Worm (Caenorhabditis elegans): ENCODE measurements around the gene srz-69.

The srz-69 gene

ce11 chrIV:3515412-3516046 is 38.5 kb upstream of the srz-69 start:
- peak; percentile 54; the same call in 1 of the 2 replicates for TF ChIP-seq ztf-29 (GFP tag; IDR thresholded peaks at IDR 0.05)
- TF ChIP-seq med-1 (GFP tag; optimal IDR thresholded peaks at IDR 0.05; ENCODE audit: insufficient read depth) = no peak
- TF ChIP-seq ref-1 (GFP tag; conservative IDR thresholded peaks at IDR 0.05) = no peak
- no peak for TF ChIP-seq ztf-23 (GFP tag; IDR thresholded peaks at IDR 0.05)
- TF ChIP-seq klf-2 (GFP tag; conservative IDR thresholded peaks at IDR 0.05) = no peak
- TF ChIP-seq flt-1 (GFP tag; IDR thresholded peaks at IDR 0.05) = no peak
- TF ChIP-seq T22C8.4 (GFP tag; IDR thresholded peaks at IDR 0.05) = peak; percentile 89
- TF ChIP-seq cog-1 (tag; optimal IDR thresholded peaks at IDR 0.05) = peak; percentile 22
- no peak for TF ChIP-seq tab-1 (GFP tag; IDR thresholded peaks at IDR 0.05)

ce11 chrIV:3514467-3514866 is 37.4 kb upstream of the srz-69 start, which contains the start of gene tsg-101:
Gene tsg-101 (minus strand): TSS chrIV:3514567.
- no peak for TF ChIP-seq tab-1 (GFP tag; IDR thresholded peaks at IDR 0.05)
- no peak for TF ChIP-seq ztf-29 (GFP tag; IDR thresholded peaks at IDR 0.05)
- no peak for TF ChIP-seq cog-1 (tag; optimal IDR thresholded peaks at IDR 0.05)
- TF ChIP-seq med-1 (GFP tag; optimal IDR thresholded peaks at IDR 0.05; ENCODE audit: insufficient read depth) = no peak
- no peak for TF ChIP-seq ztf-23 (GFP tag; IDR thresholded peaks at IDR 0.05)
- no peak for TF ChIP-seq ref-1 (GFP tag; conservative IDR thresholded peaks at IDR 0.05)
- no peak for TF ChIP-seq klf-2 (GFP tag; conservative IDR thresholded peaks at IDR 0.05)
- TF ChIP-seq flt-1 (GFP tag; IDR thresholded peaks at IDR 0.05) = no peak
- no peak for TF ChIP-seq T22C8.4 (GFP tag; IDR thresholded peaks at IDR 0.05)

ce11 chrIV:3509477-3510063 is 32.5 kb upstream of the srz-69 start, which contains the start of gene ced-10:
Gene ced-10 (minus strand): TSS chrIV:3509527.
- TF ChIP-seq ztf-29 (GFP tag; IDR thresholded peaks at IDR 0.05) = no peak
- TF ChIP-seq ref-1 (GFP tag; conservative IDR thresholded peaks at IDR 0.05) = no peak
- no peak for TF ChIP-seq ztf-23 (GFP tag; IDR thresholded peaks at IDR 0.05)
- no peak for TF ChIP-seq tab-1 (GFP tag; IDR thresholded peaks at IDR 0.05)
- TF ChIP-seq med-1 (GFP tag; optimal IDR thresholded peaks at IDR 0.05; ENCODE audit: insufficient read depth) = no peak
- TF ChIP-seq klf-2 (GFP tag; conservative IDR thresholded peaks at IDR 0.05) = no peak
- no peak for TF ChIP-seq flt-1 (GFP tag; IDR thresholded peaks at IDR 0.05)
- no peak for TF ChIP-seq T22C8.4 (GFP tag; IDR thresholded peaks at IDR 0.05)
- no peak for TF ChIP-seq cog-1 (tag; optimal IDR thresholded peaks at IDR 0.05)

ce11 chrIV:3505940-3506339 is 28.9 kb upstream of the srz-69 start:
- TF ChIP-seq tab-1 (GFP tag; IDR thresholded peaks at IDR 0.05) (no peak), ref-1 (GFP tag; conservative IDR thresholded peaks at IDR 0.05) (0 out of 2 replicates have a peak, but pooled peaks have one; percentile 19), flt-1 (GFP tag; IDR thresholded peaks at IDR 0.05) (peak; percentile 28; the same call in 1 of the 2 replicates), klf-2 (GFP tag; conservative IDR thresholded peaks at IDR 0.05) (no peak)

ce11 chrIV:3504144-3504543 is 27.1 kb upstream of the srz-69 start, which contains the start of gene srz-83:
Gene srz-83 (plus strand): TSS chrIV:3504444.
- TF ChIP-seq flt-1 (GFP tag; IDR thresholded peaks at IDR 0.05) = no peak
- no peak for TF ChIP-seq klf-2 (GFP tag; conservative IDR thresholded peaks at IDR 0.05)
- no peak for TF ChIP-seq med-1 (GFP tag; optimal IDR thresholded peaks at IDR 0.05; ENCODE audit: insufficient read depth)
- TF ChIP-seq ztf-29 (GFP tag; IDR thresholded peaks at IDR 0.05) = no peak
- no peak for TF ChIP-seq ztf-23 (GFP tag; IDR thresholded peaks at IDR 0.05)
- no peak for TF ChIP-seq ref-1 (GFP tag; conservative IDR thresholded peaks at IDR 0.05)

- TF ChIP-seq med-1 (GFP tag; optimal IDR thresholded peaks at IDR 0.05; ENCODE audit: insufficient read depth) (no peak), ztf-29 (GFP tag; IDR thresholded peaks at IDR 0.05) (no peak), ztf-23 (GFP tag; IDR thresholded peaks at IDR 0.05) (no peak)
These were observed 25.1 kb upstream of the srz-69 start for ce11 chrIV:3501981-3502736.

ce11 chrIV:3497909-3498308 is 20.9 kb upstream of the srz-69 start, which contains the start of gene ceh-53:
Gene ceh-53 (plus strand): TSS chrIV:3498209.
- TF ChIP-seq ref-1 (GFP tag; conservative IDR thresholded peaks at IDR 0.05) = no peak
- TF ChIP-seq med-1 (GFP tag; optimal IDR thresholded peaks at IDR 0.05; ENCODE audit: insufficient read depth) = no peak
- no peak for TF ChIP-seq ztf-29 (GFP tag; IDR thresholded peaks at IDR 0.05)

- TF ChIP-seq flt-1 (GFP tag; IDR thresholded peaks at IDR 0.05) = no peak
- no peak for TF ChIP-seq T22C8.4 (GFP tag; IDR thresholded peaks at IDR 0.05)
- no peak for TF ChIP-seq tab-1 (GFP tag; IDR thresholded peaks at IDR 0.05)
- TF ChIP-seq ztf-23 (GFP tag; IDR thresholded peaks at IDR 0.05) = no peak
- no peak for TF ChIP-seq ztf-29 (GFP tag; IDR thresholded peaks at IDR 0.05)
- TF ChIP-seq cog-1 (tag; optimal IDR thresholded peaks at IDR 0.05) = no peak
- TF ChIP-seq ref-1 (GFP tag; conservative IDR thresholded peaks at IDR 0.05) = no peak
- TF ChIP-seq klf-2 (GFP tag; conservative IDR thresholded peaks at IDR 0.05) = no peak
- no peak for TF ChIP-seq med-1 (GFP tag; optimal IDR thresholded peaks at IDR 0.05; ENCODE audit: insufficient read depth)
These were observed 19.3 kb upstream of the srz-69 start, which contains the start of gene C09G12.17 for ce11 chrIV:3496358-3496757. Gene C09G12.17 (minus strand): TSS chrIV:3496458.

- TF ChIP-seq ztf-23 (GFP tag; IDR thresholded peaks at IDR 0.05) (no peak), cog-1 (tag; optimal IDR thresholded peaks at IDR 0.05) (no peak), tab-1 (GFP tag; IDR thresholded peaks at IDR 0.05) (no peak), flt-1 (GFP tag; IDR thresholded peaks at IDR 0.05) (no peak), T22C8.4 (GFP tag; IDR thresholded peaks at IDR 0.05) (no peak), ref-1 (GFP tag; conservative IDR thresholded peaks at IDR 0.05) (no peak), ztf-29 (GFP tag; IDR thresholded peaks at IDR 0.05) (no peak), klf-2 (GFP tag; conservative IDR thresholded peaks at IDR 0.05) (no peak), med-1 (GFP tag; optimal IDR thresholded peaks at IDR 0.05; ENCODE audit: insufficient read depth) (no peak)
These were observed 16.3 kb upstream of the srz-69 start, which contains the start of gene srz-79 for ce11 chrIV:3493310-3493709. Gene srz-79 (plus strand): TSS chrIV:3493610.
